Worm (Caenorhabditis elegans): ENCODE data around the gene agr-1.

ce11 chrII:6726814-6727213 is 48.2 kb downstream of the agr-1 start:
- TF ChIP-seq tbx-37 (GFP tag; conservative IDR thresholded peaks at IDR 0.05) (no peak), ama-1 (optimal IDR thresholded peaks at IDR 0.05) (no peak), ceh-13 (GFP tag; optimal IDR thresholded peaks at IDR 0.05) (no peak), hnd-1 (tag; optimal IDR thresholded peaks at IDR 0.05) (no peak), flt-1 (GFP tag; IDR thresholded peaks at IDR 0.05) (no peak), aly-1 (tag; optimal IDR thresholded peaks at IDR 0.05) (no peak)

Measured in whole organism, early embryonic.